Worm (Caenorhabditis elegans): ENCODE results near the gene str-172.

ce11 chrIV:4856195-4856594 is 11.3 kb downstream of the str-172 start, which contains the start of gene Y17G9A.2:
- TF ChIP-seq unc-130 (tag; optimal IDR thresholded peaks at IDR 0.05) (no peak), ztf-11 (tag; optimal IDR thresholded peaks at IDR 0.05) (no peak), rnt-1 (tag; optimal IDR thresholded peaks at IDR 0.05) (no peak), lsy-2 (tag; optimal IDR thresholded peaks at IDR 0.05) (no peak)

All from whole organism, L1 larva.